Fruit fly (Drosophila melanogaster): Measurements from ENCODE around the gene alphaTub85E.

Gene alphaTub85E

dm6 chr3R:9767620-9768592, 34.9 kb upstream of the alphaTub85E start, which contains the start of gene Naa80 (continued):
- no peak for TF ChIP-seq cad (GFP tag; optimal IDR thresholded peaks at IDR 0.05)
- peak; percentile 89 for TF ChIP-seq CG12659 (GFP tag; optimal IDR thresholded peaks at IDR 0.05)
- TF ChIP-seq CG2116 (GFP tag; optimal IDR thresholded peaks at IDR 0.05) = peak; percentile 81
- peak; percentile 57 for TF ChIP-seq CG33213 (GFP tag; optimal IDR thresholded peaks at IDR 0.05)
- no peak for TF ChIP-seq zen2 (GFP tag; IDR thresholded peaks at IDR 0.05; ENCODE audit: partially characterized antibody)
- TF ChIP-seq al (GFP tag; IDR thresholded peaks at IDR 0.05) = peak; percentile 61
- no peak for TF ChIP-seq bowl (GFP tag; IDR thresholded peaks at IDR 0.05)
- TF ChIP-seq Sry-δ (GFP tag; optimal IDR thresholded peaks at IDR 0.05) = peak; percentile 54
- peak; percentile 84 for TF ChIP-seq her (GFP tag; optimal IDR thresholded peaks at IDR 0.05)
- TF ChIP-seq zen (tag; optimal IDR thresholded peaks at IDR 0.05) = peak; percentile 15
- TF ChIP-seq TFAM (GFP tag; optimal IDR thresholded peaks at IDR 0.05) = no peak
- peak; percentile 77 for TF ChIP-seq CG8944 (GFP tag; optimal IDR thresholded peaks at IDR 0.05)
- peak; percentile 76 for TF ChIP-seq CG9876 (GFP tag; optimal IDR thresholded peaks at IDR 0.05)
- peak; percentile 43 for TF ChIP-seq CG14710 (tag; optimal IDR thresholded peaks at IDR 0.05)
- TF ChIP-seq CG3847 (GFP tag; IDR thresholded peaks at IDR 0.05) = peak; percentile 94
- TF ChIP-seq ci (GFP tag; IDR thresholded peaks at IDR 0.05) = peak; percentile 85
- TF ChIP-seq cwo (GFP tag; optimal IDR thresholded peaks at IDR 0.05) = peak; percentile 25
- TF ChIP-seq D19A (tag; optimal IDR thresholded peaks at IDR 0.05) = peak; percentile 25
- TF ChIP-seq sna (GFP tag; IDR thresholded peaks at IDR 0.05; ENCODE audit: partially characterized antibody) = no peak
- peak; percentile 87 for TF ChIP-seq Ets97D (GFP tag; optimal IDR thresholded peaks at IDR 0.05)
- TF ChIP-seq tin (GFP tag; optimal IDR thresholded peaks at IDR 0.05) = peak; percentile 71
- no peak; the same call in 1 of the 2 replicates for TF ChIP-seq toy (GFP tag; IDR thresholded peaks at IDR 0.05)
- TF ChIP-seq pzg (GFP tag; optimal IDR thresholded peaks at IDR 0.05) = peak; percentile 94
- TF ChIP-seq CG14667 (GFP tag; IDR thresholded peaks at IDR 0.05) = no peak; the same call in 1 of the 2 replicates
- no peak for TF ChIP-seq CG10565 (GFP tag; optimal IDR thresholded peaks at IDR 0.05)
- peak; percentile 28; the same call in 1 of the 2 replicates for TF ChIP-seq inv (GFP tag; IDR thresholded peaks at IDR 0.05; ENCODE audit: partially characterized antibody)
- TF ChIP-seq CG1024 (GFP tag; IDR thresholded peaks at IDR 0.05) = peak; percentile 48; the same call in 1 of the 2 replicates
- TF ChIP-seq CG2889 (GFP tag; IDR thresholded peaks at IDR 0.05) = 0 out of 3 replicates have a peak, but pooled peaks have one; percentile 10
- no peak for TF ChIP-seq gt (GFP tag; IDR thresholded peaks at IDR 0.05)
- no peak for TF ChIP-seq B-H1 (GFP tag; IDR thresholded peaks at IDR 0.05)
- no peak for TF ChIP-seq peb (GFP tag; IDR thresholded peaks at IDR 0.05)
- no peak for TF ChIP-seq en (GFP tag; optimal IDR thresholded peaks at IDR 0.05)
- peak; percentile 78 for TF ChIP-seq Dbx (GFP tag; IDR thresholded peaks at IDR 0.05)
- peak; percentile 45 for TF ChIP-seq CG11723 (GFP tag; optimal IDR thresholded peaks at IDR 0.05)
- TF ChIP-seq CG7357 (GFP tag; IDR thresholded peaks at IDR 0.05) = no peak
- no peak for TF ChIP-seq CG15073 (GFP tag; optimal IDR thresholded peaks at IDR 0.05)
- peak; percentile 1 for TF ChIP-seq CG4328 (GFP tag; optimal IDR thresholded peaks at IDR 0.05)
- peak; percentile 25 for TF ChIP-seq CG1792 (GFP tag; optimal IDR thresholded peaks at IDR 0.05)
- TF ChIP-seq exex (tag; optimal IDR thresholded peaks at IDR 0.05) = peak; percentile 49
- peak; percentile 24 for TF ChIP-seq CG16815 (GFP tag; optimal IDR thresholded peaks at IDR 0.05)
- no peak; the same call in 1 of the 2 replicates for TF ChIP-seq Ravus (GFP tag; IDR thresholded peaks at IDR 0.05)
- TF ChIP-seq Neu2 (GFP tag; optimal IDR thresholded peaks at IDR 0.05; ENCODE audit: borderline replicate concordance) = no peak
- peak; percentile 57 for TF ChIP-seq NC2α (GFP tag; optimal IDR thresholded peaks at IDR 0.05)
- no peak for TF ChIP-seq Poxn (GFP tag; IDR thresholded peaks at IDR 0.05)
- TF ChIP-seq CG8359 (GFP tag; optimal IDR thresholded peaks at IDR 0.05; ENCODE audit: borderline replicate concordance) = no peak
- no peak for TF ChIP-seq h (optimal IDR thresholded peaks at IDR 0.05)
- no peak for TF ChIP-seq Dip2 (GFP tag; IDR thresholded peaks at IDR 0.05)
- no peak for TF ChIP-seq CG11504 (tag; optimal IDR thresholded peaks at IDR 0.05)
- TF ChIP-seq CTCF (GFP tag; optimal IDR thresholded peaks at IDR 0.05) = peak; percentile 37
- TF ChIP-seq MTF-1 (GFP tag; optimal IDR thresholded peaks at IDR 0.05; ENCODE audit: borderline replicate concordance) = peak; percentile 20

Measured in whole organism, embryonic.